Worm (Caenorhabditis elegans) whole organism, midembryonic: ENCODE measurements around the gene gst-15.

Experiments used
- T22C8.4 ChIP-seq: fragments of 200-800 bp; sonication (Bioruptor generic); IDR thresholded peaks from 2 replicates; pipeline ENCODE4 v1.3.6; 2022; ENCODE audit warnings: missing genetic modification characterization, missing compliant biosample characterization
- cog-1 ChIP-seq: sonication (generic microtip); optimal IDR thresholded peaks from 2 replicates; lab custom pipeline; 2016; ENCODE audit warnings: missing genetic modification characterization, missing compliant biosample characterization
- flt-1 ChIP-seq: fragments of 200-800 bp; sonication (Bioruptor generic); IDR thresholded peaks from 2 replicates; pipeline ENCODE4 v1.3.6; 2022; ENCODE audit warnings: missing genetic modification characterization, missing compliant biosample characterization
- klf-2 ChIP-seq: fragments of 200-800 bp; sonication (Bioruptor generic); conservative IDR thresholded peaks from 2 replicates; pipeline ENCODE4 v1.3.6; 2022; ENCODE audit warnings: missing genetic modification reagents, missing genetic modification characterization, missing compliant biosample characterization
- med-1 ChIP-seq: sonication (generic microtip); optimal IDR thresholded peaks from 2 replicates; lab custom pipeline; 2017; ENCODE audit warnings: missing genetic modification characterization, mild to moderate bottlenecking, missing compliant biosample characterization, antibody characterized with exemption, missing genetic modification reagents; ENCODE audit not compliant: insufficient read depth
- ref-1 ChIP-seq: fragments of 200-800 bp; sonication (Bioruptor generic); conservative IDR thresholded peaks from 2 replicates; pipeline ENCODE4 v1.3.6; 2022; ENCODE audit warnings: missing genetic modification reagents, missing genetic modification characterization, missing compliant biosample characterization
- tab-1 ChIP-seq: fragments of 200-800 bp; sonication (Bioruptor generic); IDR thresholded peaks from 2 replicates; pipeline ENCODE4 v1.3.6; 2022; ENCODE audit warnings: missing genetic modification characterization, missing compliant biosample characterization
- ztf-23 ChIP-seq: fragments of 200-800 bp; sonication (Bioruptor generic); IDR thresholded peaks from 2 replicates; pipeline ENCODE4 v1.3.6; 2022; ENCODE audit warnings: missing genetic modification reagents, missing genetic modification characterization, missing compliant biosample characterization
- ztf-29 ChIP-seq: fragments of 200-800 bp; sonication (Bioruptor generic); IDR thresholded peaks from 2 replicates; pipeline ENCODE4 v1.3.6; 2022; ENCODE audit warnings: missing genetic modification reagents, missing genetic modification characterization, missing compliant biosample characterization

The gst-15 gene

DNA sequence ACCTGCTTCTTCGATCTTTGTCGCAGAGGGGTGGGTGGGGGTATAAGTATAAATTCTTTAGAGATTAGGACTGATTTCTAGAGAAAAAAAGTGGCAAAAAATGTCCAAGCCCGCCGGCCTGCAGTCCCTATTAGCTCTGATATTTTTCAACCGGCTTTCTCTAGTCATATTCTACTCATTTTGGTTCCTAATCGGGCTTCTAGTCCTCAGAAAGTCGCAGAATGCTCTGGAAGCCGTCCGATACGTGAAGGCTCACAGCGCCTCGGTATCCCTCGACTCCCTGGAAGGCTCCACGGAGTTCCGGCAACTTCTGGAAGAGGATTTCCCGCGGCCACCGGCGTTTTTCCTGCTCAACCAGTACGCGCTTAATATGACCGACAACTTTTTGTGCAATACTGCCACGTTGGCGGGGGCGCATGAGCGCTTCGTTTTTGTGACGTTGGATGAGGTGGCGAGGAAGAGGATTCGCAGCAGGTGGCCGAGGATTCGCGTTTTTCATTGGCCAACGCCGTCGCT is 27.3 kb downstream of the gst-15 start, which contains the start of gene Y48E1B.8:
Gene Y48E1B.8, plus strand, starts transcription at position 51 of the 516 bp plus-strand sequence.
- TF ChIP-seq flt-1 (GFP tag; lab: Robert Waterston, UW) (no peak), klf-2 (GFP tag; lab: Robert Waterston, UW) (no peak), ztf-23 (GFP tag; lab: Robert Waterston, UW) (no peak), med-1 (no peak), cog-1 (no peak), ref-1 (GFP tag; lab: Robert Waterston, UW) (no peak), ztf-29 (GFP tag; lab: Robert Waterston, UW) (no peak), tab-1 (GFP tag; lab: Robert Waterston, UW) (no peak), T22C8.4 (no peak)

DNA sequence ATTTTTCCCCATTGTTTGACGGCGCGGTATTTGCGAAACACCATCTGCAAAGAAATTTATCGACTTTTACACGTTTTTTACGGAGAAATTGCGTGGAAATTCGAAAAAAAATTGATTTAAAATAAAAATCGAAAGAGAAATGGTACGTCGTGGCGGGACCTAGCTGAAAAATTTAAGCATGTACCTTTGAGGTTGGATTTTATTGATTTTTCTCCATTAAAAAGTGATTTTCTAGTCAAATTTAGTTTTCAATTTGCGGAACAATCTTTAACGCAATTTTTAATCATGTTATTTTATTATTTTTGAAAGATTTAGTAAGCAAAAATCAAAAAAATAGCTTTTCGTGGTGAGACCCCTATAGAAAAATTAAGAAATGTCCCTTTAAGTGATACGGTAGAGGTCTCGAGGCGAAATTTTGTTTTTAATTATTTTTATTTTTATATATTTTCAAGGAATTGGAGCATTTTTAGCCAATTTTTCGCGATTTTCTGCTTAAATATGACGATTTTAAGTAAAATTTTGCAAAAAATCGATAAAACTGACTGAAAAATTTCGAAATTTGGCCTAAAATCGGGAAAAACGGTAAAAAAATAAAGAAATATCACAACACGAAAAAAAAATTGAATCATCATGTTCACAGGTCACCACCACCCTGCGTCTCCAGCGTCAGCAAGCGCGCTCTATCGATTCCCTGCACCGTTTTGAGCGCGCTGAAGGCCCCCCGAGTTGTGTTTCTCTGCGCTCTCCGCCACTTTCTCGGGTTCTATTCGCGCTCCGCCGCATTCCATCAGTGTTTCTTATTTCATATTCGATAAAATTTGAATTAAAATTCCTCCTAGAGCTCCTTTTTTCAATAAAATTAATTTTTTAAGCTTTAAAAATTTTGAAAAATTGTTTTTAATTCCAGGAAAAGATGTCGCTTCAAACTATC is 37.7 kb downstream of the gst-15 start, which contains the start of the genes mrpl-37 and lin-38:
Gene mrpl-37, minus strand, starts transcription at position 51 of the 931 bp plus-strand sequence.
Gene lin-38, plus strand, starts transcription at position 908 of the 931 bp plus-strand sequence.
- TF ChIP-seq ztf-29 (GFP tag; lab: Robert Waterston, UW): no peak
- peak; percentile 24; the same call in 1 of the 2 replicates for TF ChIP-seq T22C8.4
- TF ChIP-seq cog-1: peak; percentile 33

- no peak for TF ChIP-seq ztf-23 (GFP tag; lab: Robert Waterston, UW)
- no peak for TF ChIP-seq flt-1 (GFP tag; lab: Robert Waterston, UW)
- TF ChIP-seq ref-1 (GFP tag; lab: Robert Waterston, UW): no peak
- TF ChIP-seq med-1: no peak
- no peak for TF ChIP-seq tab-1 (GFP tag; lab: Robert Waterston, UW)
- TF ChIP-seq ztf-29 (GFP tag; lab: Robert Waterston, UW): no peak
- no peak for TF ChIP-seq cog-1
- TF ChIP-seq T22C8.4: no peak
- TF ChIP-seq klf-2 (GFP tag; lab: Robert Waterston, UW): no peak
Observed at ce11 chrII:13574395-13574794, 38.6 kb downstream of the gst-15 start.

DNA sequence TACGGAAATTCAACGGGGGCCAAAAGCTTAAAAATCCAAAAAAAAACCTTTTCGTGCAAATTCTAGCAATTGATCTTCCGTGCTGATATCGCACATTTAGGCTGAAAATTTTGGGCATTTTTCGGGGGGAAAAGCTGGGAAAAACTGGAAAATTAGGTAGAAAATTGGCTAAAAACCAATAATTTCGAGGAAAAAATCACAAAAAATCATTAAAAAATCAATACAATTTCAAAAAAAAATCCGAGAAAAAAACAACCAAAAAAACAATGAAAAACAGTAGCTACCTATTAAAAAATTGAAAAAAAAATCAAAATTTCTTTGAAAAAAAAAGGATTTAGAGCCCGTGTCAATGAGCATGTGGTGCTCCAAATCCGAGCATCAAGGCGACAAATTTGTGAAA is 45.1 kb downstream of the gst-15 start, which contains the start of gene Y48E1B.3:
Gene Y48E1B.3, minus strand, starts transcription at position 101 of the 400 bp plus-strand sequence.
- TF ChIP-seq cog-1 (no peak), T22C8.4 (no peak), med-1 (no peak), ref-1 (GFP tag; lab: Robert Waterston, UW) (no peak), tab-1 (GFP tag; lab: Robert Waterston, UW) (no peak), klf-2 (GFP tag; lab: Robert Waterston, UW) (no peak), ztf-29 (GFP tag; lab: Robert Waterston, UW) (no peak), flt-1 (GFP tag; lab: Robert Waterston, UW) (no peak), ztf-23 (GFP tag; lab: Robert Waterston, UW) (no peak)
